Worm (Caenorhabditis elegans): Measurements from ENCODE around the gene sru-23.

DNA sequence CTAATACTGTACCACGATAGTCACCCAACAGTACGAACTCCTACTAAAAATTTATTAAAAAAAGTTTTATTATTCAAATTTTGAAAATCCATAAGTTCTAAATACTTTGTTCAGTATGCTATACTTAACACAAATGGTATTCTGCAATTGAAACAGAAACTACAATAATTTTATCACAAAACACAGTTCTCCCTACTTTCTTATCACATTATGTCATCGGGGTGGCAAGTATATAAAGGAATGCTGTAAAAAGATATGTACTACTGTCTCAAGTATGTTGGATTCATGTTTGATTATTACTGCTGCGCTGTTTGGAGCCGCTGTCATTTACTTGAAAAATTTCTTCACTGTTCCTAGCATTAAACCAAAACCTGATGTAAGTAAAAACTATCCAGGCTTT is 51.3 kb downstream of the sru-23 start, which contains the start of gene cdr-1:
- TF ChIP-seq C08G9.2 (tag; optimal IDR thresholded peaks at IDR 0.05): no peak
- no peak for TF ChIP-seq eyg-1 (tag; optimal IDR thresholded peaks at IDR 0.05)

Data from whole organism, late embryonic.